Fruit fly (Drosophila melanogaster): ENCODE data around the gene CG1677.

The CG1677 gene

DNA sequence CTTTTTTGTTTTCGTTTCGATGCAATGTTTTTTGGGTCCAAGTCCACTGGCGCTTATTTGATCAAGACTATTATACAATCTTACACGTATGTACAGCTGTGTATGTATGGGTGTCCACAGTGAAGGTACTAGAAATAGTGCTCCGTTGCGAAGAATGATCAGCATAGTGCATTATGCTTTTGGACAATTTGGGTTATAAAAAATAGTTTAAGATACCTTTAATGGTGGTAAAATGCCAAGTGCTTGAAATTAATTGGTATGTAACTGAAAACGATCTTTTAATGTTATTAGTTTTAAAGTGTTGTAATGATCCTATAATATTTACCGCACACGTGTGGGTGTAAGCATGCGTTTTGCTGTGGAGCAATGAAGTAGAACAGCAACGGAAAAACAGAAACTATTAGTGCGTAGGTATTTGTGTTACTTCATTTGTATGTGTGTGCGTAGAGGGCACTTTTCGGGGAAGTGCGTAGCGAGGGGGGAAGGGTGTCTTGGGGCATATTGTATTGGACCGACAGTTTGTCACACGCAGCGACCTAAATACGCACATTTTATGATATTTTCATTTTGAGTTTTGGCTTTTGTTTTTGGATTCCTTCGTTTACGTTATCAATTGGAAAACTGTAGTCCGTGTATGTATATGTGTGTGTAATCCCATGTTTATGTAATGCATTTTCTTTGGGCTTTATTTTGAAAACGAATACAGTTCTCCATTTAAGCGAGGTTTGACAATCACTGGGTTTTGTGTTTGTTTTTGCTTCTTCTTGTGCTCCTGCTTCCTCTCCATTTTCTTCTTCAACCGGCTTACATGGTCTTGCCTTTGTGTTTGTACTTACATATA is 69.3 kb downstream of the CG1677 start (continued):
- TF ChIP-seq CHES-1-like (GFP tag; optimal IDR thresholded peaks at IDR 0.05), result peak; percentile 86
- TF ChIP-seq CG10209 (GFP tag; optimal IDR thresholded peaks at IDR 0.05), result peak; percentile 94
- peak; percentile 72 for TF ChIP-seq Myb (GFP tag; optimal IDR thresholded peaks at IDR 0.05)
- peak; percentile 86 for TF ChIP-seq crc (GFP tag; optimal IDR thresholded peaks at IDR 0.05)
- TF ChIP-seq rib (GFP tag; IDR thresholded peaks at IDR 0.05), result peak; percentile 20; the same call in 1 of the 2 replicates
- TF ChIP-seq CG33213 (GFP tag; optimal IDR thresholded peaks at IDR 0.05), result peak; percentile 85
- TF ChIP-seq stc (GFP tag; IDR thresholded peaks at IDR 0.05), result peak; percentile 88
- TF ChIP-seq D (optimal IDR thresholded peaks at IDR 0.05), result no peak
- peak; percentile 91 for TF ChIP-seq D (GFP tag; optimal IDR thresholded peaks at IDR 0.05)
- TF ChIP-seq CG30431 (GFP tag; optimal IDR thresholded peaks at IDR 0.05), result peak; percentile 90
- no peak for TF ChIP-seq sna (GFP tag; IDR thresholded peaks at IDR 0.05; ENCODE audit: partially characterized antibody)
- peak; percentile 58 for TF ChIP-seq CTCF (GFP tag; optimal IDR thresholded peaks at IDR 0.05)
- TF ChIP-seq C15 (GFP tag; IDR thresholded peaks at IDR 0.05), result 0 out of 3 replicates have a peak, but pooled peaks have one; percentile 33
- no peak for TF ChIP-seq z (GFP tag; IDR thresholded peaks at IDR 0.05)
- TF ChIP-seq Dp (GFP tag; optimal IDR thresholded peaks at IDR 0.05), result no peak
- peak; percentile 92 for TF ChIP-seq Blimp-1 (GFP tag; optimal IDR thresholded peaks at IDR 0.05)
- no peak for TF ChIP-seq CG14860 (GFP tag; IDR thresholded peaks at IDR 0.05; ENCODE audit: partially characterized antibody)
- TF ChIP-seq cad (GFP tag; optimal IDR thresholded peaks at IDR 0.05), result peak; percentile 41
- TF ChIP-seq dpn (GFP tag; optimal IDR thresholded peaks at IDR 0.05), result peak; percentile 88 to 93
- TF ChIP-seq CG32532 (GFP tag; IDR thresholded peaks at IDR 0.05), result peak; percentile 64; the same call in 1 of the 2 replicates
- TF ChIP-seq MTF-1 (GFP tag; optimal IDR thresholded peaks at IDR 0.05; ENCODE audit: borderline replicate concordance), result peak; percentile 88
- peak; percentile 76 to 96 for TF ChIP-seq bsh (GFP tag; optimal IDR thresholded peaks at IDR 0.05)
- peak; percentile 48; the same call in 1 of the 2 replicates for TF ChIP-seq bowl (GFP tag; IDR thresholded peaks at IDR 0.05)
- peak; percentile 86 for TF ChIP-seq Dad (GFP tag; optimal IDR thresholded peaks at IDR 0.05)
- TF ChIP-seq hkb (optimal IDR thresholded peaks at IDR 0.05), result no peak
- peak; percentile 90 for TF ChIP-seq hkb (GFP tag; IDR thresholded peaks at IDR 0.05)
- TF ChIP-seq mld (GFP tag; IDR thresholded peaks at IDR 0.05; ENCODE audit: partially characterized antibody), result no peak
- TF ChIP-seq hbn (GFP tag; IDR thresholded peaks at IDR 0.05; ENCODE audit: partially characterized antibody), result no peak
- peak; percentile 92 for TF ChIP-seq ci (GFP tag; IDR thresholded peaks at IDR 0.05)
- TF ChIP-seq kah (GFP tag; optimal IDR thresholded peaks at IDR 0.05), result peak; percentile 78
- peak; percentile 96 for TF ChIP-seq Oli (tag; optimal IDR thresholded peaks at IDR 0.05)
- TF ChIP-seq jumu (GFP tag; optimal IDR thresholded peaks at IDR 0.05), result peak; percentile 88
- TF ChIP-seq sens-2 (GFP tag; IDR thresholded peaks at IDR 0.05), result peak; percentile 55; the same call in 1 of the 2 replicates
- peak; percentile 58; the same call in 1 of the 2 replicates for TF ChIP-seq dan (GFP tag; IDR thresholded peaks at IDR 0.05)
- TF ChIP-seq CG11398 (GFP tag; optimal IDR thresholded peaks at IDR 0.05), result peak; percentile 84
- peak; percentile 87 for TF ChIP-seq dm (GFP tag; optimal IDR thresholded peaks at IDR 0.05)
- peak; percentile 76 for TF ChIP-seq Neu2 (GFP tag; optimal IDR thresholded peaks at IDR 0.05; ENCODE audit: borderline replicate concordance)
- TF ChIP-seq Mrtf (GFP tag; IDR thresholded peaks at IDR 0.05), result peak; percentile 89
- TF ChIP-seq org-1 (GFP tag; optimal IDR thresholded peaks at IDR 0.05), result peak; percentile 89
- TF ChIP-seq dmrt11E (tag; optimal IDR thresholded peaks at IDR 0.05), result peak; percentile 95
- peak; percentile 76 for TF ChIP-seq CG12104 (GFP tag; optimal IDR thresholded peaks at IDR 0.05)
- peak; percentile 63 for TF ChIP-seq sug (tag; optimal IDR thresholded peaks at IDR 0.05)
- peak; percentile 79 for TF ChIP-seq CG1024 (GFP tag; IDR thresholded peaks at IDR 0.05)
- TF ChIP-seq BtbVII (GFP tag; optimal IDR thresholded peaks at IDR 0.05), result peak; percentile 85
- TF ChIP-seq Side (GFP tag; optimal IDR thresholded peaks at IDR 0.05), result peak; percentile 90
- TF ChIP-seq mam (GFP tag; optimal IDR thresholded peaks at IDR 0.05), result peak; percentile 84
- no peak for TF ChIP-seq corto (GFP tag; optimal IDR thresholded peaks at IDR 0.05)
- TF ChIP-seq CG12942 (GFP tag; optimal IDR thresholded peaks at IDR 0.05), result peak; percentile 88
- TF ChIP-seq CG43689 (GFP tag; IDR thresholded peaks at IDR 0.05), result peak; percentile 79
- peak; percentile 66 for TF ChIP-seq Ets97D (GFP tag; optimal IDR thresholded peaks at IDR 0.05)

Measured in whole organism, embryonic.